Fruit fly (Drosophila melanogaster) whole organism, embryonic: ENCODE measurements around the gene CG12945.

Experiments used
- Blimp-1 ChIP-seq: fragments of 200-800 bp; sonication (Bioruptor generic); optimal IDR thresholded peaks from 3 replicates; lab custom pipeline; 2018; ENCODE audit warnings: missing biosample characterization, missing genetic modification characterization, mild to moderate bottlenecking, moderate library complexity, missing genetic modification reagents
- CG11398 ChIP-seq: fragments of 200-800 bp; sonication (Bioruptor generic); optimal IDR thresholded peaks from 2 replicates; lab custom pipeline; 2016; ENCODE audit warnings: missing biosample characterization, missing genetic modification characterization
- CG12236 ChIP-seq: fragments of 200-800 bp; sonication (Bioruptor generic); optimal IDR thresholded peaks from 2 replicates; lab custom pipeline; 2016; ENCODE audit warnings: missing biosample characterization, missing genetic modification characterization
- CG13287 ChIP-seq: fragments of 200-800 bp; sonication (Bioruptor generic); IDR thresholded peaks from 2 replicates; pipeline ENCODE4 v1.3.6; 2022; ENCODE audit warnings: missing biosample characterization, missing genetic modification characterization; ENCODE audit not compliant: partially characterized antibody
- CG14710 ChIP-seq: fragments of 200-800 bp; sonication (Bioruptor generic); optimal IDR thresholded peaks from 3 replicates; lab custom pipeline; 2019; ENCODE audit warnings: missing biosample characterization, mild to moderate bottlenecking, missing genetic modification characterization, moderate library complexity
- CG14860 ChIP-seq: fragments of 200-800 bp; sonication (Bioruptor generic); IDR thresholded peaks from 3 replicates; pipeline ENCODE4 v1.3.6; 2022; ENCODE audit warnings: missing biosample characterization, missing genetic modification characterization; ENCODE audit not compliant: partially characterized antibody
- CG14965 ChIP-seq: fragments of 200-800 bp; sonication (Bioruptor generic); optimal IDR thresholded peaks from 2 replicates; lab custom pipeline; 2016; ENCODE audit warnings: missing biosample characterization, missing genetic modification characterization, borderline replicate concordance
- CG15269 ChIP-seq: fragments of 200-800 bp; sonication (Bioruptor generic); optimal IDR thresholded peaks from 2 replicates; lab custom pipeline; 2018; ENCODE audit warnings: missing biosample characterization, mild to moderate bottlenecking, missing genetic modification characterization, moderate library complexity
- CG2120 ChIP-seq: fragments of 200-800 bp; sonication (Bioruptor generic); optimal IDR thresholded peaks from 3 replicates; lab custom pipeline; 2016; ENCODE audit warnings: missing biosample characterization, missing genetic modification characterization
- CG2199 ChIP-seq: fragments of 200-800 bp; sonication (Bioruptor generic); IDR thresholded peaks from 3 replicates; pipeline ENCODE4 v1.3.6; 2022; ENCODE audit warnings: missing biosample characterization, missing genetic modification characterization
- CG31388 ChIP-seq: fragments of 200-800 bp; sonication (Bioruptor generic); optimal IDR thresholded peaks from 2 replicates; lab custom pipeline; 2016; ENCODE audit warnings: missing biosample characterization, missing genetic modification characterization
- CG3726 ChIP-seq: fragments of 200-800 bp; sonication (Bioruptor generic); IDR thresholded peaks from 3 replicates; pipeline ENCODE4, ENCODE4 v1.3.6; 2022; ENCODE audit warnings: missing biosample characterization, missing genetic modification characterization
- CG42726 ChIP-seq: fragments of 200-800 bp; sonication (Bioruptor generic); IDR thresholded peaks from 2 replicates; pipeline ENCODE4 v1.3.6; 2022; ENCODE audit warnings: missing biosample characterization, missing genetic modification characterization; ENCODE audit not compliant: partially characterized antibody
- CG4328 ChIP-seq: fragments of 200-800 bp; sonication (Bioruptor generic); optimal IDR thresholded peaks from 3 replicates; lab custom pipeline; 2017; ENCODE audit warnings: missing biosample characterization, missing genetic modification reagents, missing genetic modification characterization
- CG7357 ChIP-seq: fragments of 200-800 bp; sonication (Bioruptor generic); IDR thresholded peaks from 3 replicates; pipeline ENCODE4 v1.3.6; 2022; ENCODE audit warnings: missing biosample characterization, missing genetic modification characterization
- CG7556 ChIP-seq: fragments of 200-800 bp; sonication (Bioruptor generic); optimal IDR thresholded peaks from 2 replicates; lab custom pipeline; 2017; ENCODE audit warnings: missing biosample characterization, mild to moderate bottlenecking, missing genetic modification characterization
- CG8359 ChIP-seq: fragments of 200-800 bp; sonication (Bioruptor generic); optimal IDR thresholded peaks from 2 replicates; lab custom pipeline; 2017; ENCODE audit warnings: missing biosample characterization, mild to moderate bottlenecking, missing genetic modification characterization, borderline replicate concordance
- CG9932 ChIP-seq: fragments of 200-800 bp; sonication (Bioruptor generic); IDR thresholded peaks from 2 replicates; pipeline ENCODE4 v1.3.6; 2022; ENCODE audit warnings: missing biosample characterization, missing genetic modification characterization
- CHES-1-like ChIP-seq: fragments of 200-800 bp; sonication (Bioruptor generic); optimal IDR thresholded peaks from 2 replicates; lab custom pipeline; 2016; ENCODE audit warnings: missing biosample characterization, missing genetic modification characterization
- Dip2 ChIP-seq: fragments of 200-800 bp; sonication (Bioruptor generic); IDR thresholded peaks from 2 replicates; pipeline ENCODE4 v1.3.6; 2022; ENCODE audit warnings: missing biosample characterization, missing genetic modification characterization
- Doc2 ChIP-seq: fragments of 200-800 bp; sonication (Bioruptor generic); IDR thresholded peaks from 2 replicates; pipeline ENCODE4 v1.3.6; 2022; ENCODE audit warnings: missing biosample characterization, missing genetic modification characterization
- Dp ChIP-seq: fragments of 200-800 bp; sonication (Bioruptor generic); optimal IDR thresholded peaks from 2 replicates; lab custom pipeline; 2018; ENCODE audit warnings: missing biosample characterization, mild to moderate bottlenecking, missing genetic modification characterization, moderate library complexity
- Fer1 ChIP-seq: fragments of 200-800 bp; sonication (Bioruptor generic); optimal IDR thresholded peaks from 2 replicates; lab custom pipeline; 2017; ENCODE audit warnings: missing biosample characterization, mild to moderate bottlenecking, missing genetic modification characterization
- Hr78 ChIP-seq, 2 experiments: fragments of 200-800 bp in 1 of 2; fragments of >200 bp in 1 of 2; sonication (Bioruptor generic) in 1 of 2; optimal IDR thresholded peaks; 2 replicates each; lab custom pipeline; 2017 to 2019; ENCODE audit warnings: missing biosample characterization in 2 of 2, missing genetic modification characterization in 2 of 2, mild to moderate bottlenecking in 1 of 2, moderate library complexity in 1 of 2
- Med ChIP-seq: fragments of 200-800 bp; sonication (Bioruptor generic); peaks from one replicate; lab custom pipeline; 2016; ENCODE audit warnings: missing biosample characterization, missing genetic modification characterization, mild to moderate bottlenecking, inconsistent platforms, moderate library complexity
- NC2α ChIP-seq: fragments of 200-800 bp; sonication (Bioruptor generic); optimal IDR thresholded peaks from 2 replicates; lab custom pipeline; 2016; ENCODE audit warnings: missing biosample characterization, missing genetic modification characterization
- Sin3A ChIP-seq: fragments of >200 bp; optimal IDR thresholded peaks from 2 replicates; lab custom pipeline; 2018
- amos ChIP-seq: fragments of 200-800 bp; sonication (Bioruptor generic); IDR thresholded peaks from 2 replicates; pipeline ENCODE4 v1.3.6; 2022; ENCODE audit warnings: missing biosample characterization, missing genetic modification characterization; ENCODE audit not compliant: partially characterized antibody
- cato ChIP-seq: fragments of 200-800 bp; sonication (Bioruptor generic); optimal IDR thresholded peaks from 2 replicates; lab custom pipeline; 2016; ENCODE audit warnings: missing biosample characterization, missing genetic modification characterization, borderline replicate concordance
- chif ChIP-seq, 2 experiments: fragments of 200-800 bp; sonication (Bioruptor generic); optimal IDR thresholded peaks; 3 replicates each; lab custom pipeline; 2016; ENCODE audit warnings: missing biosample characterization in 2 of 2, missing genetic modification characterization in 2 of 2
- chm ChIP-seq: fragments of 200-800 bp; sonication (Bioruptor generic); IDR thresholded peaks from 2 replicates; pipeline ENCODE4 v1.3.6; 2022; ENCODE audit warnings: missing biosample characterization, missing genetic modification characterization
- ci ChIP-seq: fragments of 200-800 bp; sonication (Bioruptor generic); IDR thresholded peaks from 3 replicates; pipeline ENCODE4 v1.3.6; 2022; ENCODE audit warnings: missing biosample characterization, missing genetic modification characterization
- dati ChIP-seq: fragments of 200-800 bp; sonication (Bioruptor generic); IDR thresholded peaks from 2 replicates; pipeline ENCODE4 v1.3.6; 2022; ENCODE audit warnings: missing biosample characterization, missing genetic modification characterization
- dmrt99B ChIP-seq: fragments of 200-800 bp; sonication (Bioruptor generic); optimal IDR thresholded peaks from 2 replicates; lab custom pipeline; 2018; ENCODE audit warnings: missing biosample characterization, mild to moderate bottlenecking, missing genetic modification characterization, moderate library complexity
- ems ChIP-seq: fragments of 200-800 bp; sonication (Bioruptor generic); optimal IDR thresholded peaks from 3 replicates; lab custom pipeline; 2016; ENCODE audit warnings: missing biosample characterization, missing genetic modification characterization
- gfzf ChIP-seq: fragments of 200-800 bp; sonication (Bioruptor generic); optimal IDR thresholded peaks from 2 replicates; lab custom pipeline; 2016; ENCODE audit warnings: missing biosample characterization, mild to moderate bottlenecking, missing genetic modification characterization, moderate library complexity
- grau ChIP-seq: fragments of 200-800 bp; optimal IDR thresholded peaks from 3 replicates; lab custom pipeline; 2019; ENCODE audit warnings: missing biosample characterization, mild to moderate bottlenecking, missing genetic modification characterization, moderate library complexity
- luna ChIP-seq: fragments of 200-800 bp; sonication (Bioruptor generic); optimal IDR thresholded peaks from 2 replicates; lab custom pipeline; 2016; ENCODE audit warnings: missing biosample characterization, missing genetic modification characterization
- mirr ChIP-seq: fragments of 200-800 bp; sonication (Bioruptor generic); optimal IDR thresholded peaks from 3 replicates; lab custom pipeline; 2018; ENCODE audit warnings: missing biosample characterization, mild to moderate bottlenecking, missing genetic modification characterization
- otp ChIP-seq: fragments of 200-800 bp; sonication (Bioruptor generic); IDR thresholded peaks from 3 replicates; pipeline ENCODE4, ENCODE4 v1.3.6; 2022; ENCODE audit warnings: missing biosample characterization, missing genetic modification characterization
- pita ChIP-seq: fragments of 200-800 bp; sonication (Bioruptor generic); optimal IDR thresholded peaks from 2 replicates; lab custom pipeline; 2017; ENCODE audit warnings: missing biosample characterization, mild to moderate bottlenecking, missing genetic modification characterization
- sqz ChIP-seq: fragments of 200-800 bp; sonication (Bioruptor generic); optimal IDR thresholded peaks from 3 replicates; lab custom pipeline; 2018; ENCODE audit warnings: missing biosample characterization, mild to moderate bottlenecking, missing genetic modification characterization
- ssp ChIP-seq: fragments of 200-800 bp; sonication (Bioruptor generic); IDR thresholded peaks from 2 replicates; pipeline ENCODE4 v1.3.6; 2022; ENCODE audit warnings: missing biosample characterization, missing genetic modification characterization
- sug ChIP-seq: fragments of 200-800 bp; optimal IDR thresholded peaks from 2 replicates; lab custom pipeline; 2019; ENCODE audit warnings: missing biosample characterization, mild to moderate bottlenecking, missing genetic modification characterization, moderate library complexity
- unc-4 ChIP-seq: fragments of 200-800 bp; sonication (Bioruptor generic); IDR thresholded peaks from 2 replicates; pipeline ENCODE4 v1.3.6; 2022; ENCODE audit warnings: missing biosample characterization, missing genetic modification characterization; ENCODE audit not compliant: partially characterized antibody

Gene CG12945

DNA sequence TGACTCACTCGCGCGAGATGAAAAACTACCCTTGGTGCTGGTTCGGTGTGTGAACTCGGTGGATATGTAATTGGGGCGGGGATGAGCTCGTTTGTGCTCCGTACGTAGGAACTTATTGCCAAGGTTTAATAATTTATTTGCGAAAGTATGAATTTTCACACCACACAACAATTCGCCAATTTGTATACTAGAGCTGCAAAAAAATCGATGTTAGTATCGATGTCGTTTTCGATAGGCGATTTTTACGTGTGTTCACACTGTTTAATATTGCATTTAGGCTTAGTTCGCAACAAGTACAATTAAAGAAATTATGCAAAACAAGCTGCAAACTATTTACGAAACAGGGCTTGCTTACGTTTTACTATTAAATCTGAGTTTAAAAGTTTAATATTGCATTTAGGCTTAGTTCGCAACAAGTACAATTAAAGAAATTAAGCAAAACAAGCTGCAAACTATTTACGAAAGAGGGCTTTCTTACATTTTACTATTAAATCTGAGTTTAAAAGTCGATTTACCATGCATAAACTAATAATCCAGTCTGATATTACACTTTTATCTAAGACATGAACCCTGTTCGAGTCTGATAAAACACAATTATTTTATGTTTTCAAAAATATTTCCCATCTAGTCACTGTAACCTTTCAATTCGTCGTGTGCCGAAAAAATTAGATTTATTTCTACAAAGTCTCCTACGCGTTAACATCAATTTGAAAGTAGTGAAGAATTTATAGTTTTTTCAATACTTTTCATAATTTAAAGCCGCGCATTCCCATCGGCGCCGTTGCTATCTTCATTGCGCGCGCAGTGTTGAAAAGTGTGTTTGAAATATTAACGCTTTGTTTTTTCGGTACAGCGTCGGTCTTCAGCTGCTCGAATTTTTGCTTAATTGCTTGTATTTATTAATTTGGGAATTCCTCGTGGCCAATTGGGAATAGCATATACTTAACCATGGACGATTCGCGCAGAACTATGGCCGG is 27.8 kb downstream of the CG12945 start, which contains the start of the genes Snap24 and CG8478 (continued):
- peak; percentile 78 for TF ChIP-seq Dp
- no peak for TF ChIP-seq dmrt99B (tag; lab: Kevin White, UChicago)
- peak; percentile 92 for TF ChIP-seq ssp (GFP tag; lab: Robert Waterston, UW)
- TF ChIP-seq ci, result no peak
- TF ChIP-seq CG8359 (GFP tag; lab: Kevin White, UChicago), result no peak
- peak; percentile 64; the same call in 2 of the 3 replicates for TF ChIP-seq CG14860 (GFP tag; lab: Robert Waterston, UW)
- TF ChIP-seq unc-4 (GFP tag; lab: Robert Waterston, UW), result peak; percentile 74
- no peak for TF ChIP-seq CG2120 (GFP tag; lab: Kevin White, UChicago)
- peak; percentile 5 for TF ChIP-seq Fer1 (GFP tag; lab: Kevin White, UChicago)
- TF ChIP-seq CG7357 (GFP tag; lab: Robert Waterston, UW), result peak; percentile 96
- peak; percentile 46 for TF ChIP-seq pita (GFP tag; lab: Kevin White, UChicago)
- peak; percentile 50 for TF ChIP-seq CG9932 (GFP tag; lab: Robert Waterston, UW)
- peak; percentile 45; the same call in 1 of the 2 replicates for TF ChIP-seq CG42726 (GFP tag; lab: Robert Waterston, UW)
- no peak for TF ChIP-seq Hr78 (GFP tag; optimal IDR thresholded peaks at IDR 0.05; lab: Kevin White, UChicago)
- no peak for TF ChIP-seq CG3726 (GFP tag; lab: Robert Waterston, UW)
- TF ChIP-seq grau, result peak; percentile 0
- peak; percentile 78 for TF ChIP-seq CG14710 (tag; lab: Kevin White, UChicago)
- peak; percentile 82 for TF ChIP-seq CG13287

DNA sequence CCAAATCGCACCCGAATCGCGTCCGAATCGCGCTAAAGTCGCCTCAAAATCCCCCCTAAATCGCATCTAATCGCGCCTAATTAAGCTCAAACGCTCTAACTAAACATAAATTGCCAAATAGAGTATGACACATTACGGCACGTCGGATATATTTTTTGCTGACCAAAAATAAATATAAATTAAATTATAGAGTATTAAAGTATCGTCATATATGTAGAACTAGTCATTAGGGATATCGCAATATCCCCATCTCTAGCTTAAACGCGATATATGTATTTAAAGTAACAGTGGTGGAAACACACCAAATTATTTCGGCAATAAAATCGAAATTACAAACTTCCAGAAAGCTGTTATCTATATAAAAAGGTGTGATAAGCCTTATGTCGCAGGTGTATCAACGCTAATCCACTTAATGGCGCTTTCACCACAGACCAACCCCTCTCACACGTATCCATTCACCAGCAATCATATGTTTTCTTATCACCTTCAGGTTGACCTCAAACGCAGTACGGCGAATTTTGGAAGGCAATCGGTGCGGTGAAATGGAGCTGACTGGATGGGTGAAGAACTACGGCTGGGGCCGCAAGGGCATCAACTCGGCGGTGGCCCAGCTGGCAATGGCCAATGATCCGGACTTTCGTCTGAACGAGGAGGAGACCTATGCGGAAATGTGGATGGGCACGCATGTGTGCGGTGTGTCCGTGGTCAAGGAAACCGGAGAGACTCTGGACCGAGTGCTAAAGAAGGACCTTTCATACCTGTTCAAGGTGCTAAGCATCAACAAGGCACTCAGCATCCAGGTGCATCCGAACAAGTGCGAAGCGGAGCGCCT is 31.4 kb downstream of the CG12945 start, which contains the start of gene Mpi:
TSS of gene Mpi (plus strand) at position 263 of the 832 bp plus-strand sequence.
- TF ChIP-seq sug (tag; lab: Kevin White, UChicago) (peak; percentile 56), chm (0 out of 2 replicates have a peak, but pooled peaks have one; percentile 14), ems (GFP tag; lab: Kevin White, UChicago) (peak; percentile 23), CG12236 (GFP tag; lab: Kevin White, UChicago) (no peak), CG4328 (GFP tag; lab: Kevin White, UChicago) (no peak), Dip2 (GFP tag; lab: Robert Waterston, UW) (no peak), CG7556 (GFP tag; lab: Kevin White, UChicago) (no peak), Sin3A (lab: Kevin White, UChicago) (no peak), CG14860 (GFP tag; lab: Robert Waterston, UW) (no peak), chif (GFP tag; optimal IDR thresholded peaks at IDR 0.05; lab: Kevin White, UChicago) (no peak), CG14965 (no peak), sqz (no peak), mirr (no peak), CHES-1-like (GFP tag; lab: Kevin White, UChicago) (no peak), cato (GFP tag; lab: Kevin White, UChicago) (no peak), CG9932 (GFP tag; lab: Robert Waterston, UW) (peak; percentile 36), amos (GFP tag; lab: Robert Waterston, UW) (peak; percentile 52; the same call in 1 of the 2 replicates), CG2199 (no peak), Blimp-1 (GFP tag; lab: Kevin White, UChicago) (no peak), NC2α (GFP tag; lab: Kevin White, UChicago) (no peak), dati (GFP tag; lab: Robert Waterston, UW) (no peak), otp (GFP tag; lab: Robert Waterston, UW) (no peak), gfzf (GFP tag; lab: Kevin White, UChicago) (peak; percentile 39), CG31388 (GFP tag; lab: Kevin White, UChicago) (no peak), Med (GFP tag; lab: Kevin White, UChicago) (peak; percentile 75), luna (GFP tag; lab: Kevin White, UChicago) (no peak), CG15269 (tag; lab: Kevin White, UChicago) (no peak), CG11398 (GFP tag; lab: Kevin White, UChicago) (no peak), Doc2 (GFP tag; lab: Robert Waterston, UW) (no peak)
